Fruit fly (Drosophila melanogaster) S2 (cell line): ENCODE data around the gene CG10252.

Experiments used
- CG8478 ChIP-seq: fragments of >200 bp; optimal IDR thresholded peaks from 2 replicates; lab custom pipeline; 2018
- CTCF ChIP-seq, 2 experiments: fragments of >200 bp; optimal IDR thresholded peaks; 2 replicates each; lab custom pipeline; 2018

dm6 chr3R:23740968-23741367, 44.9 kb upstream of the CG10252 start:
- TF ChIP-seq CTCF (optimal IDR thresholded peaks at IDR 0.05; lab: Kevin White, UChicago) (no peak), CG8478 (lab: Kevin White, UChicago) (no peak)
